Fruit fly (Drosophila melanogaster): ENCODE measurements around the gene inaF-D.

The inaF-D gene

DNA sequence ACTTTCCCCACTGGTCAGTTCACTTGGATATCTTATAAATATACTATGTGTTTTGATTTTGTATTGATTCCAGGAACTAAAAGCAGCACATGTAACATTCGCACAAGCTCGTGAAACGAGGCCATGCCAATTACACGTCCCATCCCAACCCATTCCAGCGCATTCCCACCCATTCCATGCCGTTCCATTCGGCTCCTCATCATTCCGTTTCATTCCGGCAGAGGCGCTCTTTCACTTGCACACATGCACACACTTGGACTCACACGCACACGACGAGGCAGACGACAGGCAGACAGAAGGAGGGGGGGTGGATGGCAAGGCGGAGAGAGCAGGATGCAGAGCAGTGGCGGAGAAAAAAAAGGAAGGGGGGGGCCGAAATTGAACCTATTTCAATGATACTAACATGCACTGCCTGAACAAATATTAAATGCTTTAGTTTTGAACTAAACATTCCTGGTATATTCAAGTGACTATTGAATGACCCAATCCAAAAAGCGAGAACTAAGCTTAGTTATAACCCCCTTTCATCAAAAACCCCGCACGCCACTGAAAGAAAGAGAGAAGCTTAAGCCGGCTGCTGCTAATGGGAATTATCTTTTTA lies 47.2 kb upstream of the inaF-D start (continued):
- TF ChIP-seq CG9876 (GFP tag; optimal IDR thresholded peaks at IDR 0.05) (no peak), CG10321 (GFP tag; IDR thresholded peaks at IDR 0.05) (no peak), Abd-B (GFP tag; optimal IDR thresholded peaks at IDR 0.05) (no peak), sim (GFP tag; IDR thresholded peaks at IDR 0.05) (peak; percentile 9; the same call in 1 of the 2 replicates), cas (GFP tag; IDR thresholded peaks at IDR 0.05) (no peak), Side (GFP tag; optimal IDR thresholded peaks at IDR 0.05) (peak; percentile 40), CG11398 (GFP tag; optimal IDR thresholded peaks at IDR 0.05) (peak; percentile 11), pita (GFP tag; optimal IDR thresholded peaks at IDR 0.05) (no peak), CG12942 (GFP tag; optimal IDR thresholded peaks at IDR 0.05) (peak; percentile 12), CoRest (tag; optimal IDR thresholded peaks at IDR 0.05) (peak; percentile 59), Jarid2 (GFP tag; optimal IDR thresholded peaks at IDR 0.05) (peak; percentile 30), disco-r (GFP tag; optimal IDR thresholded peaks at IDR 0.05) (no peak), CG16815 (GFP tag; optimal IDR thresholded peaks at IDR 0.05) (peak; percentile 63), shn (GFP tag; optimal IDR thresholded peaks at IDR 0.05) (no peak), CkIIα-i1 (GFP tag; IDR thresholded peaks at IDR 0.05) (no peak), kah (GFP tag; optimal IDR thresholded peaks at IDR 0.05) (no peak), CG2202 (tag; optimal IDR thresholded peaks at IDR 0.05) (peak; percentile 60), D19A (tag; optimal IDR thresholded peaks at IDR 0.05) (peak; percentile 55), Vsx1 (GFP tag; optimal IDR thresholded peaks at IDR 0.05) (no peak), Hr3 (GFP tag; optimal IDR thresholded peaks at IDR 0.05) (peak; percentile 38), az2 (GFP tag; optimal IDR thresholded peaks at IDR 0.05) (peak; percentile 53), Xrp1 (GFP tag; IDR thresholded peaks at IDR 0.05) (no peak; the same call in none of the 2 replicates), CG17385 (GFP tag; optimal IDR thresholded peaks at IDR 0.05) (peak; percentile 36), Hmr (GFP tag; optimal IDR thresholded peaks at IDR 0.05) (peak; percentile 4), ac (GFP tag; optimal IDR thresholded peaks at IDR 0.05) (peak; percentile 12), CG31441 (GFP tag; IDR thresholded peaks at IDR 0.05) (peak; percentile 60), oc (tag; optimal IDR thresholded peaks at IDR 0.05) (peak; percentile 49), chn (GFP tag; optimal IDR thresholded peaks at IDR 0.05) (no peak), Tbp (GFP tag; optimal IDR thresholded peaks at IDR 0.05) (no peak), inv (GFP tag; IDR thresholded peaks at IDR 0.05; ENCODE audit: partially characterized antibody) (no peak), CG2199 (GFP tag; IDR thresholded peaks at IDR 0.05) (no peak), grau (tag; optimal IDR thresholded peaks at IDR 0.05) (peak; percentile 57), CG7357 (GFP tag; IDR thresholded peaks at IDR 0.05) (0 out of 3 replicates have a peak, but pooled peaks have one; percentile 25), gcm (GFP tag; optimal IDR thresholded peaks at IDR 0.05) (no peak), cato (GFP tag; optimal IDR thresholded peaks at IDR 0.05; ENCODE audit: borderline replicate concordance) (no peak), dmrt99B (tag; optimal IDR thresholded peaks at IDR 0.05) (peak; percentile 55), sisA (GFP tag; IDR thresholded peaks at IDR 0.05) (peak; percentile 55), Bgb (GFP tag; IDR thresholded peaks at IDR 0.05; ENCODE audit: partially characterized antibody) (no peak), otp (GFP tag; IDR thresholded peaks at IDR 0.05) (0 out of 3 replicates have a peak, but pooled peaks have one; percentile 33), Adf1 (GFP tag; IDR thresholded peaks at IDR 0.05) (no peak), HLHmδ (GFP tag; optimal IDR thresholded peaks at IDR 0.05) (no peak), jigr1 (GFP tag; IDR thresholded peaks at IDR 0.05) (no peak), CG11456 (GFP tag; IDR thresholded peaks at IDR 0.05) (no peak), CG33557 (GFP tag; optimal IDR thresholded peaks at IDR 0.05) (peak; percentile 79), CG6254 (GFP tag; optimal IDR thresholded peaks at IDR 0.05) (peak; percentile 45), tgo (GFP tag; IDR thresholded peaks at IDR 0.05) (peak; percentile 37; the same call in 1 of the 3 replicates), ap (GFP tag; IDR thresholded peaks at IDR 0.05) (no peak), CG6272 (GFP tag; IDR thresholded peaks at IDR 0.05) (0 out of 2 replicates have a peak, but pooled peaks have one; percentile 26), CG13424 (tag; optimal IDR thresholded peaks at IDR 0.05) (peak; percentile 64), CG17612 (GFP tag; IDR thresholded peaks at IDR 0.05) (0 out of 2 replicates have a peak, but pooled peaks have one; percentile 17)

All from whole organism, embryonic.